Fruit fly (Drosophila melanogaster): ENCODE data around the gene trh.
A peak's percentile ranks its signal among the peaks of the same experiment; 100 is the strongest.

trh gene

DNA sequence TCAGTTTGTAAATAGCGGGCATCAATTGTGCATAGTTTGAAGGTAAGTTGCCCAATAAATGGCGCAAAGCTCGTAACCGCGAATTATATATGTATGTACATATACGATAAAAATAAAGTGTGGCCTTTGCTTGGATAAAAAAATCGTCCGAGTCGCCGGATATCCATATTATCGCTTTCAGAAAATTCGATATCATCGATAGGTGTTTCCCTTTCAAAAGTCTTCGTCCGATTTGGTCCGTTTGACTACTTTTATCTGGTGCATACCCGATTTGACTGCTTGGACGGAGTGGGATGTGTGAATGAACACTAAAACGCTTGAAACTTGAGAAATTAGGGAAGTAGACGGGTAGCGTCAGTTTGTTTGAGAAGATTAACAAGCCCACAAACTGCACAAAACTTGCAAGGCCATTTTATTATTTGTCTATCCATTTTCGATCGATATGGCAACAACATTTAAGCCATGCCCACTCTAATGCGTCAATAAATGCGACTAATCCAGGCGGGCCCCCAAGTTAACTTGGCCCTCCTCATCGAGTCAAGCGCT, 63.2 kb downstream of the trh start (continued):
- TF ChIP-seq ap (GFP tag; IDR thresholded peaks at IDR 0.05) = no peak
- no peak for TF ChIP-seq Tbp (GFP tag; optimal IDR thresholded peaks at IDR 0.05)
- TF ChIP-seq Abd-B (GFP tag; optimal IDR thresholded peaks at IDR 0.05) = no peak
- no peak for TF ChIP-seq jing (GFP tag; optimal IDR thresholded peaks at IDR 0.05)
- TF ChIP-seq CG13624 (GFP tag; optimal IDR thresholded peaks at IDR 0.05) = peak; percentile 23
- no peak for TF ChIP-seq CG8089 (GFP tag; optimal IDR thresholded peaks at IDR 0.05)
- TF ChIP-seq Dll (GFP tag; IDR thresholded peaks at IDR 0.05; ENCODE audit: partially characterized antibody) = peak; percentile 63; the same call in 1 of the 4 replicates
- no peak for TF ChIP-seq CG18599 (GFP tag; optimal IDR thresholded peaks at IDR 0.05)
- TF ChIP-seq Bdp1 (GFP tag; optimal IDR thresholded peaks at IDR 0.05) = no peak
- no peak for TF ChIP-seq CG2712 (tag; optimal IDR thresholded peaks at IDR 0.05)
- TF ChIP-seq unpg (GFP tag; optimal IDR thresholded peaks at IDR 0.05) = peak; percentile 19
- no peak for TF ChIP-seq hkb (optimal IDR thresholded peaks at IDR 0.05)
- no peak for TF ChIP-seq hkb (GFP tag; IDR thresholded peaks at IDR 0.05)
- peak; percentile 71 for TF ChIP-seq Dref (GFP tag; IDR thresholded peaks at IDR 0.05)
- no peak for TF ChIP-seq HLHmδ (GFP tag; optimal IDR thresholded peaks at IDR 0.05)
- no peak for TF ChIP-seq CrebB (tag; optimal IDR thresholded peaks at IDR 0.05)
- TF ChIP-seq gcm2 (GFP tag; optimal IDR thresholded peaks at IDR 0.05) = no peak
- TF ChIP-seq pum (GFP tag; optimal IDR thresholded peaks at IDR 0.05) = no peak
- no peak for TF ChIP-seq Opbp (GFP tag; IDR thresholded peaks at IDR 0.05; ENCODE audit: partially characterized antibody)
- TF ChIP-seq CG17385 (GFP tag; optimal IDR thresholded peaks at IDR 0.05) = peak; percentile 4
- TF ChIP-seq da (GFP tag; optimal IDR thresholded peaks at IDR 0.05) = no peak
- no peak for TF ChIP-seq sd (tag; optimal IDR thresholded peaks at IDR 0.05)
- peak; percentile 58 for TF ChIP-seq Meics (GFP tag; optimal IDR thresholded peaks at IDR 0.05)
- TF ChIP-seq CG11504 (tag; optimal IDR thresholded peaks at IDR 0.05) = no peak
- TF ChIP-seq Lpt (GFP tag; optimal IDR thresholded peaks at IDR 0.05) = no peak
- TF ChIP-seq CG6175 (GFP tag; IDR thresholded peaks at IDR 0.05) = no peak
- TF ChIP-seq CG30403 (GFP tag; optimal IDR thresholded peaks at IDR 0.05) = no peak
- no peak for TF ChIP-seq so (GFP tag; IDR thresholded peaks at IDR 0.05)
- peak; percentile 3 for TF ChIP-seq CoRest (tag; optimal IDR thresholded peaks at IDR 0.05)
- TF ChIP-seq NK7.1 (GFP tag; optimal IDR thresholded peaks at IDR 0.05) = no peak
- no peak for TF ChIP-seq ato (GFP tag; IDR thresholded peaks at IDR 0.05; ENCODE audit: partially characterized antibody)
- TF ChIP-seq CG9215 (GFP tag; IDR thresholded peaks at IDR 0.05) = no peak
- TF ChIP-seq Rx (GFP tag; IDR thresholded peaks at IDR 0.05) = no peak
- no peak for TF ChIP-seq CG16815 (GFP tag; optimal IDR thresholded peaks at IDR 0.05)
- no peak for TF ChIP-seq CG2199 (GFP tag; IDR thresholded peaks at IDR 0.05)
- no peak for TF ChIP-seq eyg (GFP tag; optimal IDR thresholded peaks at IDR 0.05)
- peak; percentile 57 for TF ChIP-seq Dp (GFP tag; optimal IDR thresholded peaks at IDR 0.05)
- TF ChIP-seq sr (GFP tag; IDR thresholded peaks at IDR 0.05) = no peak
- no peak for TF ChIP-seq CG4854 (GFP tag; optimal IDR thresholded peaks at IDR 0.05)
- TF ChIP-seq CG17829 (tag; optimal IDR thresholded peaks at IDR 0.05) = no peak
- no peak for TF ChIP-seq schlank (tag; optimal IDR thresholded peaks at IDR 0.05)
- TF ChIP-seq CG5180 (GFP tag; optimal IDR thresholded peaks at IDR 0.05) = no peak
- TF ChIP-seq dan (GFP tag; IDR thresholded peaks at IDR 0.05) = no peak
- TF ChIP-seq CG32772 (GFP tag; IDR thresholded peaks at IDR 0.05) = no peak
- TF ChIP-seq D19B (GFP tag; optimal IDR thresholded peaks at IDR 0.05) = no peak
- TF ChIP-seq CG15011 (GFP tag; optimal IDR thresholded peaks at IDR 0.05) = no peak
- TF ChIP-seq CG34422 (GFP tag; IDR thresholded peaks at IDR 0.05) = no peak
- TF ChIP-seq Hey (tag; optimal IDR thresholded peaks at IDR 0.05) = no peak
- TF ChIP-seq kay (GFP tag; optimal IDR thresholded peaks at IDR 0.05) = no peak
- peak; percentile 47; the same call in 2 of the 3 replicates for TF ChIP-seq vnd (GFP tag; IDR thresholded peaks at IDR 0.05; ENCODE audit: partially characterized antibody)
- no peak for TF ChIP-seq CG3163 (GFP tag; optimal IDR thresholded peaks at IDR 0.05)
- peak; percentile 37 for TF ChIP-seq Hmr (GFP tag; optimal IDR thresholded peaks at IDR 0.05)
